Worm (Caenorhabditis elegans) whole organism, L4/young adult: ENCODE measurements around the gene mrps-18C.

Source experiments
- W03F9.2 ChIP-seq: fragments of 150-350 bp; optimal IDR thresholded peaks from 2 replicates; lab custom pipeline; 2014; ENCODE audit warnings: missing biosample characterization, missing genetic modification characterization
- dao-5 ChIP-seq: sonication (generic microtip); optimal IDR thresholded peaks from 2 replicates; lab custom pipeline; 2016; ENCODE audit warnings: missing genotype, missing genetic modification characterization, moderate library complexity, missing compliant biosample characterization
- him-1 ChIP-seq: sonication (generic microtip); optimal IDR thresholded peaks from 2 replicates; lab custom pipeline; 2016; ENCODE audit warnings: missing genotype, missing genetic modification reagents, missing genetic modification characterization, missing compliant biosample characterization

DNA sequence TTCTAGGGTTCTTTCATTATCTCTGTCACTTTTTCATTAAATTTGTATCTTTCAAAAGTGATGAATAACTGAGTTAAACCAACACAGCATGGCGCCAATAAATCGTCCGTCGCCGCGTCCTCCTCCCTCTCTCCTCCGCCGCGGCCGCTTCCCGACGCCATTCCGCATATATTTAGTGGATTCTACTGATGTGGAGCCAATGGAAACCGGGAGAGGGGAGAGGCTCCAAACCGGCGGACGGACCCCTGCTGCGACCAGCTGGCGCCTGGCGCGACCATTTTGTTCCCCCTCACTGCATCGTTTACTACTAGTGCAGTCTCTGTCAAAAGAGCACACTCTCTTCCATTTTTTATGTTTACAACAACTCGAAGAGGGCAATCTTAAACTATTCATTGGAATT, 15.8 kb downstream of the mrps-18C start:
- no peak for TF ChIP-seq him-1 (tag; lab: Kevin White, UChicago)
- TF ChIP-seq dao-5 (tag; lab: Kevin White, UChicago), result no peak
- TF ChIP-seq W03F9.2 (tag; lab: Kevin White, UChicago), result no peak
